Fruit fly (Drosophila melanogaster): ENCODE data around the gene Octalpha2R.

The Octalpha2R gene

dm6 chr3R:18795000-18795810 lies 53.8 kb downstream of the Octalpha2R start, which contains the start of gene CG7720 (continued):
- TF ChIP-seq Atf6 (GFP tag; IDR thresholded peaks at IDR 0.05) (peak; percentile 6; the same call in 1 of the 2 replicates), NC2β (GFP tag; optimal IDR thresholded peaks at IDR 0.05) (no peak), CG11456 (GFP tag; IDR thresholded peaks at IDR 0.05) (no peak), inv (GFP tag; IDR thresholded peaks at IDR 0.05; ENCODE audit: partially characterized antibody) (no peak), Doc3 (GFP tag; IDR thresholded peaks at IDR 0.05; ENCODE audit: partially characterized antibody) (no peak), H15 (GFP tag; IDR thresholded peaks at IDR 0.05) (no peak), CG2889 (GFP tag; IDR thresholded peaks at IDR 0.05) (no peak), Hr3 (GFP tag; optimal IDR thresholded peaks at IDR 0.05) (peak; percentile 51), mirr (GFP tag; optimal IDR thresholded peaks at IDR 0.05) (no peak), CG14050 (GFP tag; IDR thresholded peaks at IDR 0.05) (no peak), Awh (GFP tag; IDR thresholded peaks at IDR 0.05) (no peak), CG8359 (GFP tag; optimal IDR thresholded peaks at IDR 0.05; ENCODE audit: borderline replicate concordance) (no peak), Side (GFP tag; optimal IDR thresholded peaks at IDR 0.05) (no peak), dan (GFP tag; IDR thresholded peaks at IDR 0.05) (no peak), CG12236 (GFP tag; optimal IDR thresholded peaks at IDR 0.05) (no peak), HLHmδ (GFP tag; optimal IDR thresholded peaks at IDR 0.05) (no peak), Scr (GFP tag; IDR thresholded peaks at IDR 0.05; ENCODE audit: partially characterized antibody) (no peak), bowl (GFP tag; IDR thresholded peaks at IDR 0.05) (no peak), Hmx (GFP tag; optimal IDR thresholded peaks at IDR 0.05) (no peak), CG9215 (GFP tag; IDR thresholded peaks at IDR 0.05) (peak; percentile 46), CG2120 (GFP tag; optimal IDR thresholded peaks at IDR 0.05) (peak; percentile 66), CHES-1-like (GFP tag; optimal IDR thresholded peaks at IDR 0.05) (peak; percentile 6), Meics (GFP tag; optimal IDR thresholded peaks at IDR 0.05) (peak; percentile 55), Chrac-16 (GFP tag; optimal IDR thresholded peaks at IDR 0.05) (peak; percentile 26), CG11504 (tag; optimal IDR thresholded peaks at IDR 0.05) (peak; percentile 75), CG4617 (GFP tag; optimal IDR thresholded peaks at IDR 0.05; ENCODE audit: borderline replicate concordance) (no peak), Oaz (GFP tag; IDR thresholded peaks at IDR 0.05) (no peak), Neu2 (GFP tag; optimal IDR thresholded peaks at IDR 0.05; ENCODE audit: borderline replicate concordance) (no peak), Ada2b (GFP tag; IDR thresholded peaks at IDR 0.05) (no peak), maf-S (GFP tag; optimal IDR thresholded peaks at IDR 0.05) (no peak), pzg (GFP tag; optimal IDR thresholded peaks at IDR 0.05) (no peak), Kr (GFP tag; optimal IDR thresholded peaks at IDR 0.05) (no peak), gem (tag; optimal IDR thresholded peaks at IDR 0.05) (peak; percentile 65), CG14860 (GFP tag; IDR thresholded peaks at IDR 0.05; ENCODE audit: partially characterized antibody) (no peak), CG6654 (GFP tag; optimal IDR thresholded peaks at IDR 0.05) (peak; percentile 6), wor (GFP tag; IDR thresholded peaks at IDR 0.05) (no peak), ara (GFP tag; IDR thresholded peaks at IDR 0.05) (no peak), Usf (GFP tag; optimal IDR thresholded peaks at IDR 0.05) (no peak), CG17802 (tag; optimal IDR thresholded peaks at IDR 0.05) (no peak), zfh1 (GFP tag; IDR thresholded peaks at IDR 0.05) (no peak), nom (GFP tag; optimal IDR thresholded peaks at IDR 0.05) (no peak), BtbVII (GFP tag; optimal IDR thresholded peaks at IDR 0.05) (no peak), usp (GFP tag; optimal IDR thresholded peaks at IDR 0.05) (no peak), pnt (GFP tag; optimal IDR thresholded peaks at IDR 0.05) (no peak), Pdp1 (GFP tag; optimal IDR thresholded peaks at IDR 0.05) (peak in 1 of 2 experiments; percentile 4), z (GFP tag; IDR thresholded peaks at IDR 0.05) (no peak), CG11723 (GFP tag; optimal IDR thresholded peaks at IDR 0.05) (peak; percentile 14), CG9932 (GFP tag; IDR thresholded peaks at IDR 0.05) (peak; percentile 44; the same call in 1 of the 2 replicates), CG14014 (GFP tag; IDR thresholded peaks at IDR 0.05) (no peak), mam (GFP tag; optimal IDR thresholded peaks at IDR 0.05) (no peak)

Measured in whole organism, embryonic.